Fruit fly (Drosophila melanogaster) Kc167 (cell line): ENCODE data around the gene Hip14.

Experiments
- Myc ChIP-seq: fragments of >200 bp; optimal IDR thresholded peaks from 2 replicates; lab custom pipeline; 2017; ENCODE audit warnings: missing external identifiers
- Sin3A ChIP-seq: fragments of >200 bp; optimal IDR thresholded peaks from 2 replicates; lab custom pipeline; 2018; ENCODE audit warnings: missing external identifiers
- h ChIP-seq: fragments of >200 bp; optimal IDR thresholded peaks from 3 replicates; lab custom pipeline; 2018; ENCODE audit warnings: missing external identifiers
- insv ChIP-seq: fragments of >200 bp; optimal IDR thresholded peaks from 3 replicates; lab custom pipeline; 2018; ENCODE audit warnings: missing external identifiers
- psq ChIP-seq: fragments of >200 bp; optimal IDR thresholded peaks from 2 replicates; lab custom pipeline; 2017; ENCODE audit warnings: missing external identifiers
- ttk ChIP-seq: sonication (Bioruptor generic); optimal IDR thresholded peaks from 2 replicates; lab custom pipeline; 2017; ENCODE audit warnings: missing external identifiers

Gene Hip14

DNA sequence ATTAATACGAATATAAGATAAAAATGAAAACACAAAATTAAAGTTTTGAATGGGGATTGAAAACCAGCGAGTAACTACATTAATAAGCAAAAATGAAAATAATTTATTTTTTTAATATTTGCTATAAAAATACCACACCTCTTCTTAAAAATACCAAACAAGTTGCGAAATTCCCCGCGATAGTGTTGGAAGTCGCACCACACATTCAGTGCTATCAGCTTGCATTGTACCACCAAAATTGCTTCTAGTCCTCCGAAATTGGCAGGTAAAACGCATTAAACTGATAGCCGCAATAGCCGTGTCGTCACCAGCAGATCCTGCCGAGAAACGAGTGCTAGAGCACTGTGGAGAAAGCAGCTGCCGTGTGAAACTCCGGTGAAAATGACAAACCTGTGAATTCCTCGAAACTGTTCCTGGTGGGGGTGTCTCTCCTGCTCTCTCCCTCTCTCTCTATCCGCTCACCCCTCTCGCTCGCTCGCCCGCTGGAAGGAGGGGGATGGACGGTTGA lies at the start of gene Hip14:
Gene Hip14, plus strand, starts transcription at position 198 of the 508 bp plus-strand sequence.
- TF ChIP-seq h (lab: Kevin White, UChicago) (no peak), ttk (lab: Kevin White, UChicago) (no peak), psq (no peak)

dm6 chr3L:15940823-15941222 lies 47.2 kb upstream of the Hip14 start:
- TF ChIP-seq psq (no peak), Sin3A (lab: Kevin White, UChicago) (no peak), ttk (lab: Kevin White, UChicago) (no peak), insv (lab: Kevin White, UChicago) (no peak), Myc (lab: Kevin White, UChicago) (no peak)

DNA sequence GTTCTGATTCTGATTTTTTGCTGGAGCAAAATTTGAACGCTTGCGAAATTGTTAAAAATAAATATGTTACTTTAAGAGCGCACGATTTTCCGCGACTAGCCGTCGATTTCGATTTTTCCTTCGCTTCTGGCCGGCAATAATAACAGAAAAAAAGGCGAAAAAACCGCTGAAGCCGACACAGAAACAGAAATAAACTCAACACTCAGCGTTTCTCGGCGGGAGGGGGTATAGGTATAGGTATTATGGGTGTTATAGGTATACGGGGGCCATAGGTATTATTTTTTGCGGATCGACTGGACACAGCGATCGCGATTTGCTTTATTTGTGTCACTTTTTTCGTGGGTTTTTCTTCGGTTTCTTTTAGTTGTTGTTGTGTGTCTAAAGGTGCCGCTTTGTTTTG lies 35.7 kb upstream of the Hip14 start:
- TF ChIP-seq ttk (lab: Kevin White, UChicago) (no peak), Myc (lab: Kevin White, UChicago) (no peak), h (lab: Kevin White, UChicago) (no peak), Sin3A (lab: Kevin White, UChicago) (no peak), insv (lab: Kevin White, UChicago) (no peak), psq (no peak)

DNA sequence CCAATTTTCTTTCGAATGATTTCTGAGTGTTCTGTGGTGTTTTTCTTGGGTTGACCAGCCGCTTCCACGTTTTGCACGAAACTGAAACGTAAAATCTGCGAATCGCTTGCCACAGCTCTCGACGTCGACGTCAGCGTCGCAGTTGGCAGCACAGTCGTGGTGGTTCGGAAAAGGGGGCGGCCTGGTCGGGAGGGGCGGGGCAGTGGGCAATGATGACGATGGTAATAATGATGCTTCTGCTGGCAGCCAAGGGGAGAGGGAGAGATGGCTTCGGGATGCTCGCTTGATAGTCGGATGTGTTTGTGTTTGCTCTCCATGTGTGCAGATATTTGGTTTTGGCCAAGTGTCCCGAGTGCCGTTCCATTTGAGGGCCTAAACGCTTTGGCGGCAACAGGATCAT lies 35.1 kb upstream of the Hip14 start:
- TF ChIP-seq Sin3A (lab: Kevin White, UChicago), result no peak
- no peak for TF ChIP-seq psq
- TF ChIP-seq h (lab: Kevin White, UChicago), result no peak
- no peak for TF ChIP-seq insv (lab: Kevin White, UChicago)
- TF ChIP-seq ttk (lab: Kevin White, UChicago), result no peak
- TF ChIP-seq Myc (lab: Kevin White, UChicago), result no peak

dm6 chr3L:15953892-15954291 lies 34.1 kb upstream of the Hip14 start:
- no peak for TF ChIP-seq psq
- no peak for TF ChIP-seq Sin3A (lab: Kevin White, UChicago)
- TF ChIP-seq Myc (lab: Kevin White, UChicago), result no peak
- no peak for TF ChIP-seq insv (lab: Kevin White, UChicago)
- no peak for TF ChIP-seq ttk (lab: Kevin White, UChicago)
- TF ChIP-seq h (lab: Kevin White, UChicago), result no peak

DNA sequence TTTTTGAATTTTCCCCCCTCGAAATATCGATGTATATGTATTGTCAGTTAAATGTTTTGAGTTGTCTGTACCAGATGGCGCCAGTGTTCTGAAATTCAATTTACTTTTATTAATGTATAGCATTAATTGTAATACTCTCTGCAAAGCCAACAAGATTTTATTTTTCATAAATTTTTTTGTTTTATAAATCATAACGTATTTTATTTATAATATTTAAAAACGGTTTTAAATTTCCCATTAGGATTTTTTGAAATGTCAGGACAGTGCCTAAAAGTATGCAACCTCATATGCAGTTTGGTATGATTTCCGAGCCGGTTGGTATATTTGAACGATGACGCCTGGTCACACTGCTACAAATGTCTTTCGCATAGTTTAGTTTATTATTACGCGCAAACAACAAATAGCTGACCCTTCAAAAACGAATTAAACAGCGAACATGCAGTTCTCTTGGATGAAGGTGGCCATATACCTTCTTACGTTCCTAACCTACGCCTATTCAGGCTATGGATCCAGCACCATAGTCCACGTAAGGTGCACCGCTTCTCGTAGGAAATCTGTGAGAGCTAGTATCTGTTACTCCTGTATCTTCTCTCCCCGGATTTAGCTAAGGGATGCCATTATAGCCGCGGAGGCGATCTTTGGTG lies 33.1 kb upstream of the Hip14 start, which contains the start of the genes Pka-C3 and GXIVsPLA2:
Gene Pka-C3, minus strand, starts transcription at position 14 of the 644 bp plus-strand sequence.
Gene GXIVsPLA2, plus strand, starts transcription at position 313 of the 644 bp plus-strand sequence.
- TF ChIP-seq ttk (lab: Kevin White, UChicago) (no peak), h (lab: Kevin White, UChicago) (no peak), Sin3A (lab: Kevin White, UChicago) (no peak), Myc (lab: Kevin White, UChicago) (no peak), insv (lab: Kevin White, UChicago) (no peak)

DNA sequence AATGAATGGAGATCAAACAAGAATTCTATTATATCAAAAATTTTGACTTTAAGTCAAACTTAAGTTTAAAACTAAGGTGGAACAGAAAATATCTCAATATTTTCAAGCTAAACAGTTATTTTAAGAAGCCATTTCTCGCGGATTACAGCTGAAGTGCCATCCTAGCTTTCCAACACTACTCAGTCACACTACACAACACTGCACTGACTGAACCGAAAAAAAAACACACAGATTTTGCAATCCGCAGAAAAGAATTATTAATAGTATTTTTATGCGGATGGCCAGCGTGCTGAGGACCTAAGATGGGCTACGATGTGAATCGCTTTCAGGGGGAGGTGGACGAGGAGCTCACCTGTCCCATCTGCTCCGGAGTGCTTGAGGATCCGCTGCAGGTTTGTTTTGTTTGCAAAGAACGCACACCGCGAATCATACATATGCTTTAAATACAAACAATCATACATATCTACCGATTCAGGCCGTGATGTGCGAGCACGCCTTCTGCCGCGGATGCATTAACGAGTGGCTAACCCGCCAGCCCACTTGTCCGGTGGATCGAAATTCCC lies 31.5 kb upstream of the Hip14 start, which contains the start of gene elgi:
Gene elgi, plus strand, starts transcription at position 103 of the 563 bp plus-strand sequence.
- TF ChIP-seq Sin3A (lab: Kevin White, UChicago) (no peak), insv (lab: Kevin White, UChicago) (no peak), ttk (lab: Kevin White, UChicago) (no peak), h (lab: Kevin White, UChicago) (no peak), Myc (lab: Kevin White, UChicago) (no peak)

- no peak for TF ChIP-seq h (lab: Kevin White, UChicago)
- no peak for TF ChIP-seq ttk (lab: Kevin White, UChicago)
- TF ChIP-seq Sin3A (lab: Kevin White, UChicago), result no peak
- TF ChIP-seq insv (lab: Kevin White, UChicago), result no peak
- TF ChIP-seq Myc (lab: Kevin White, UChicago), result no peak
- TF ChIP-seq psq, result no peak
These were observed 29.3 kb upstream of the Hip14 start, which contains the start of gene CG17032 for dm6 chr3L:15958612-15959315. Gene CG17032 (plus strand): TSS chr3L:15958843.

- no peak for TF ChIP-seq insv (lab: Kevin White, UChicago)
- TF ChIP-seq psq, result no peak
- TF ChIP-seq Myc (lab: Kevin White, UChicago), result no peak
- no peak for TF ChIP-seq Sin3A (lab: Kevin White, UChicago)
- no peak for TF ChIP-seq h (lab: Kevin White, UChicago)
- no peak for TF ChIP-seq ttk (lab: Kevin White, UChicago)
These were observed 20.2 kb upstream of the Hip14 start, which contains the start of the genes Brr2 and CG10516 for dm6 chr3L:15967588-15968500. Gene Brr2 (minus strand): TSS chr3L:15967872. Gene CG10516 (plus strand): TSS chr3L:15968204.

- TF ChIP-seq insv (lab: Kevin White, UChicago) (no peak), h (lab: Kevin White, UChicago) (no peak), Sin3A (lab: Kevin White, UChicago) (no peak), Myc (lab: Kevin White, UChicago) (no peak), ttk (lab: Kevin White, UChicago) (no peak), psq (no peak)
These were observed 19.4 kb upstream of the Hip14 start for dm6 chr3L:15968686-15969085.
